Fruit fly (Drosophila melanogaster) whole organism, prepupa: Measurements from ENCODE around the gene CG14647.
A peak's percentile ranks its signal among the peaks of the same experiment; 100 is the strongest.

Experiments used
- CG10631 ChIP-seq: fragments of 200-800 bp; sonication (Bioruptor generic); optimal IDR thresholded peaks from 2 replicates; lab custom pipeline; 2016; ENCODE audit warnings: missing biosample characterization, missing genetic modification characterization
- CG10669 ChIP-seq: fragments of 200-800 bp; sonication (Bioruptor generic); optimal IDR thresholded peaks from 3 replicates; lab custom pipeline; 2018; ENCODE audit warnings: missing biosample characterization, mild to moderate bottlenecking, missing genetic modification characterization, moderate library complexity
- CG11294 ChIP-seq: fragments of 200-800 bp; sonication (Bioruptor generic); IDR thresholded peaks from 2 replicates; pipeline ENCODE4 v1.3.6; 2022; ENCODE audit warnings: missing biosample characterization, missing genetic modification characterization
- CG11762 ChIP-seq: fragments of 200-800 bp; sonication (Bioruptor generic); optimal IDR thresholded peaks from 3 replicates; lab custom pipeline; 2016; ENCODE audit warnings: missing biosample characterization, missing genetic modification characterization; ENCODE audit not compliant: insufficient read depth
- CG11902 ChIP-seq: fragments of 200-800 bp; sonication (Bioruptor generic); optimal IDR thresholded peaks from 3 replicates; lab custom pipeline; 2016; ENCODE audit warnings: missing biosample characterization, missing genetic modification characterization
- CG15336 ChIP-seq: fragments of 200-800 bp; sonication (Bioruptor generic); IDR thresholded peaks from 2 replicates; pipeline ENCODE4 v1.3.6; 2022; ENCODE audit warnings: missing biosample characterization, missing genetic modification characterization
- CG1621 ChIP-seq: fragments of 200-800 bp; sonication (Bioruptor generic); optimal IDR thresholded peaks from 3 replicates; lab custom pipeline; 2018; ENCODE audit warnings: missing biosample characterization, mild to moderate bottlenecking, missing genetic modification characterization
- CG16779 ChIP-seq: fragments of 200-800 bp; sonication (Bioruptor generic); optimal IDR thresholded peaks from 3 replicates; lab custom pipeline; 2017; ENCODE audit warnings: missing biosample characterization, mild to moderate bottlenecking, missing genetic modification characterization
- CG3032 ChIP-seq: fragments of 200-800 bp; optimal IDR thresholded peaks from 2 replicates; lab custom pipeline; 2019; ENCODE audit warnings: missing biosample characterization, mild to moderate bottlenecking, missing genetic modification characterization, moderate library complexity
- CG31627 ChIP-seq: fragments of 200-800 bp; sonication (Bioruptor generic); optimal IDR thresholded peaks from 3 replicates; lab custom pipeline; 2016; ENCODE audit warnings: missing biosample characterization, missing genetic modification characterization
- CG32006 ChIP-seq: fragments of 200-800 bp; sonication (Bioruptor generic); optimal IDR thresholded peaks from 3 replicates; lab custom pipeline; 2017; ENCODE audit warnings: missing biosample characterization, mild to moderate bottlenecking, missing genetic modification characterization
- CG34406 ChIP-seq: fragments of 200-800 bp; sonication (Bioruptor generic); optimal IDR thresholded peaks from 3 replicates; lab custom pipeline; 2016; ENCODE audit warnings: missing biosample characterization, missing genetic modification characterization
- CG3919 ChIP-seq: fragments of 200-800 bp; sonication (Bioruptor generic); optimal IDR thresholded peaks from 3 replicates; lab custom pipeline; 2016; ENCODE audit warnings: missing biosample characterization, missing genetic modification characterization
- CG6276 ChIP-seq: fragments of 200-800 bp; sonication (Bioruptor generic); optimal IDR thresholded peaks from 2 replicates; lab custom pipeline; 2017; ENCODE audit warnings: missing biosample characterization, mild to moderate bottlenecking, missing genetic modification characterization
- CG6808 ChIP-seq: fragments of 200-800 bp; sonication (Bioruptor generic); optimal IDR thresholded peaks from 3 replicates; lab custom pipeline; 2017; ENCODE audit warnings: missing biosample characterization, missing genetic modification characterization, mild to moderate bottlenecking, moderate library complexity, missing genetic modification reagents
- CG6854 ChIP-seq: fragments of 200-800 bp; sonication (Bioruptor generic); optimal IDR thresholded peaks from 2 replicates; lab custom pipeline; 2017; ENCODE audit warnings: missing biosample characterization, mild to moderate bottlenecking, missing genetic modification characterization
- CG7368 ChIP-seq: fragments of 200-800 bp; sonication (Bioruptor generic); optimal IDR thresholded peaks from 3 replicates; lab custom pipeline; 2016; ENCODE audit warnings: missing biosample characterization, missing genetic modification characterization
- CG8319 ChIP-seq: fragments of 200-800 bp; sonication (Bioruptor generic); optimal IDR thresholded peaks from 3 replicates; lab custom pipeline; 2016; ENCODE audit warnings: missing biosample characterization, missing genetic modification characterization
- CG8632 ChIP-seq: fragments of 200-800 bp; sonication (Bioruptor generic); optimal IDR thresholded peaks from 3 replicates; lab custom pipeline; 2016; ENCODE audit warnings: missing biosample characterization, missing genetic modification characterization
- CG9139 ChIP-seq: fragments of 200-800 bp; sonication (Bioruptor generic); optimal IDR thresholded peaks from 3 replicates; lab custom pipeline; 2017; ENCODE audit warnings: missing biosample characterization, mild to moderate bottlenecking, missing genetic modification characterization
- Eip75B ChIP-seq: fragments of 200-800 bp; sonication (Bioruptor generic); optimal IDR thresholded peaks from 3 replicates; lab custom pipeline; 2016; ENCODE audit warnings: missing biosample characterization, missing genetic modification characterization
- Gug ChIP-seq: fragments of 200-800 bp; sonication (Bioruptor generic); IDR thresholded peaks from 2 replicates; pipeline ENCODE4 v1.3.6; 2022; ENCODE audit warnings: missing biosample characterization, missing genetic modification characterization
- Hr38 ChIP-seq: sonication (Bioruptor generic); optimal IDR thresholded peaks from 2 replicates; lab custom pipeline; 2016; ENCODE audit warnings: missing biosample characterization, missing genetic modification characterization
- Hr4 ChIP-seq: fragments of 200-800 bp; sonication (Bioruptor generic); optimal IDR thresholded peaks from 3 replicates; lab custom pipeline; 2016; ENCODE audit warnings: missing biosample characterization, missing genetic modification characterization
- Lpt ChIP-seq: fragments of 200-800 bp; sonication (Bioruptor generic); optimal IDR thresholded peaks from 3 replicates; lab custom pipeline; 2016; ENCODE audit warnings: missing biosample characterization, missing genetic modification characterization
- Met ChIP-seq: fragments of 200-800 bp; sonication (Bioruptor generic); optimal IDR thresholded peaks from 3 replicates; lab custom pipeline; 2016; ENCODE audit warnings: missing biosample characterization, missing genetic modification characterization
- OdsH ChIP-seq: fragments of 200-800 bp; sonication (Bioruptor generic); optimal IDR thresholded peaks from 3 replicates; lab custom pipeline; 2016; ENCODE audit warnings: missing biosample characterization, missing genetic modification characterization
- Smox ChIP-seq: fragments of 200-800 bp; sonication (Bioruptor generic); optimal IDR thresholded peaks from 3 replicates; lab custom pipeline; 2016; ENCODE audit warnings: missing biosample characterization, missing genetic modification characterization
- Sox102F ChIP-seq: fragments of 200-800 bp; sonication (Bioruptor generic); optimal IDR thresholded peaks from 2 replicates; lab custom pipeline; 2016; ENCODE audit warnings: missing biosample characterization, mild to moderate bottlenecking, missing genetic modification characterization
- Sox14 ChIP-seq: fragments of 200-800 bp; sonication (Bioruptor generic); optimal IDR thresholded peaks from 3 replicates; lab custom pipeline; 2016; ENCODE audit warnings: missing biosample characterization, missing genetic modification characterization
- Sox15 ChIP-seq: fragments of 200-800 bp; sonication (Bioruptor generic); optimal IDR thresholded peaks from 3 replicates; lab custom pipeline; 2016; ENCODE audit warnings: missing biosample characterization, missing genetic modification characterization
- achi ChIP-seq: fragments of 200-800 bp; sonication (Bioruptor generic); optimal IDR thresholded peaks from 3 replicates; lab custom pipeline; 2016; ENCODE audit warnings: missing biosample characterization, missing genetic modification characterization
- acj6 ChIP-seq: fragments of 200-800 bp; sonication (Bioruptor generic); optimal IDR thresholded peaks from 3 replicates; lab custom pipeline; 2016; ENCODE audit warnings: missing biosample characterization, missing genetic modification characterization
- cyc ChIP-seq: fragments of 200-800 bp; sonication (Bioruptor generic); optimal IDR thresholded peaks from 3 replicates; lab custom pipeline; 2016; ENCODE audit warnings: missing biosample characterization, missing genetic modification characterization
- dac ChIP-seq: fragments of 200-800 bp; sonication (Bioruptor generic); optimal IDR thresholded peaks from 2 replicates; lab custom pipeline; 2017; ENCODE audit warnings: missing biosample characterization, mild to moderate bottlenecking, missing genetic modification characterization
- dsx ChIP-seq: fragments of 200-800 bp; optimal IDR thresholded peaks from 3 replicates; lab custom pipeline; 2019; ENCODE audit warnings: missing biosample characterization, mild to moderate bottlenecking, missing genetic modification characterization, moderate library complexity; ENCODE audit not compliant: poor library complexity, severe bottlenecking
- eg ChIP-seq: fragments of 200-800 bp; sonication (Bioruptor generic); IDR thresholded peaks from 3 replicates; pipeline ENCODE4 v1.3.6; 2022; ENCODE audit warnings: missing biosample characterization, missing genetic modification characterization
- esn ChIP-seq: fragments of 200-800 bp; sonication (Bioruptor generic); optimal IDR thresholded peaks from 2 replicates; lab custom pipeline; 2016; ENCODE audit warnings: missing biosample characterization, mild to moderate bottlenecking, missing genetic modification characterization, moderate library complexity
- fd59A ChIP-seq: fragments of 200-800 bp; sonication (Bioruptor generic); optimal IDR thresholded peaks from 2 replicates; lab custom pipeline; 2017; ENCODE audit warnings: missing biosample characterization, mild to moderate bottlenecking, missing genetic modification characterization, missing genetic modification reagents
- fd85E ChIP-seq: fragments of 200-800 bp; sonication (Bioruptor generic); optimal IDR thresholded peaks from 3 replicates; lab custom pipeline; 2016; ENCODE audit warnings: missing biosample characterization, missing genetic modification characterization
- fkh ChIP-seq: fragments of 200-800 bp; sonication (Bioruptor generic); optimal IDR thresholded peaks from 3 replicates; lab custom pipeline; 2017; ENCODE audit warnings: missing biosample characterization, mild to moderate bottlenecking, missing genetic modification characterization, moderate library complexity
- lz ChIP-seq: fragments of 200-800 bp; sonication (Bioruptor generic); optimal IDR thresholded peaks from 3 replicates; lab custom pipeline; 2016; ENCODE audit warnings: missing biosample characterization, missing genetic modification characterization
- net ChIP-seq: fragments of 200-800 bp; sonication (Bioruptor generic); optimal IDR thresholded peaks from 3 replicates; lab custom pipeline; 2016; ENCODE audit warnings: missing biosample characterization, missing genetic modification characterization
- pdm3 ChIP-seq: fragments of 200-800 bp; sonication (Bioruptor generic); optimal IDR thresholded peaks from 3 replicates; lab custom pipeline; 2016; ENCODE audit warnings: missing biosample characterization, missing genetic modification characterization
- salr ChIP-seq, 2 experiments: fragments of 200-800 bp; sonication (Bioruptor generic); optimal IDR thresholded peaks; 3 replicates each; lab custom pipeline; 2016 to 2018; ENCODE audit warnings: missing biosample characterization in 2 of 2, missing genetic modification characterization in 2 of 2, mild to moderate bottlenecking in 1 of 2
- spab ChIP-seq: fragments of 200-800 bp; sonication (Bioruptor generic); optimal IDR thresholded peaks from 2 replicates; lab custom pipeline; 2017; ENCODE audit warnings: missing biosample characterization, mild to moderate bottlenecking, missing genetic modification characterization, missing genetic modification reagents
- ss ChIP-seq, 2 experiments: fragments of 200-800 bp; sonication (Bioruptor generic); optimal IDR thresholded peaks; 2 replicates in 1 of 2; 3 replicates in 1 of 2; lab custom pipeline; 2017 to 2018; ENCODE audit warnings: mild to moderate bottlenecking in 2 of 2, missing biosample characterization in 2 of 2, missing genetic modification characterization in 2 of 2, moderate library complexity in 1 of 2
- svp ChIP-seq: fragments of 200-800 bp; sonication (Bioruptor generic); peaks from one replicate; lab custom pipeline; 2016; ENCODE audit warnings: missing biosample characterization, missing genetic modification characterization
- topi ChIP-seq: fragments of 200-800 bp; sonication (Bioruptor generic); optimal IDR thresholded peaks from 3 replicates; lab custom pipeline; 2016; ENCODE audit warnings: missing biosample characterization, missing genetic modification characterization

The CG14647 gene

dm6 chr3R:4394654-4395581 is 5.4 kb upstream of the CG14647 start:
- TF ChIP-seq Hr4 (GFP tag; lab: Kevin White, UChicago) = peak; percentile 97
- TF ChIP-seq CG6854 (GFP tag; lab: Kevin White, UChicago) = peak; percentile 88
- peak; percentile 88 for TF ChIP-seq dsx (GFP tag; lab: Kevin White, UChicago)
- peak; percentile 94 for TF ChIP-seq net (GFP tag; lab: Kevin White, UChicago)
- TF ChIP-seq CG8319 (GFP tag; lab: Kevin White, UChicago) = peak; percentile 83
- peak; percentile 92 for TF ChIP-seq Eip75B (GFP tag; lab: Kevin White, UChicago)
- peak; percentile 92; the same call in 1 of the 2 replicates for TF ChIP-seq CG11294 (GFP tag; lab: Robert Waterston, UW)
- TF ChIP-seq CG3919 (GFP tag; lab: Kevin White, UChicago) = peak; percentile 96
- TF ChIP-seq salr (GFP tag; optimal IDR thresholded peaks at IDR 0.05; lab: Kevin White, UChicago) = peak; percentile 86 to 89
- peak; percentile 95 for TF ChIP-seq topi (GFP tag; lab: Kevin White, UChicago)
- peak; percentile 93 for TF ChIP-seq achi (GFP tag; lab: Kevin White, UChicago)
- TF ChIP-seq CG31627 = peak; percentile 95
- TF ChIP-seq Met = peak; percentile 94
- TF ChIP-seq CG7368 = peak; percentile 92
- TF ChIP-seq pdm3 (GFP tag; lab: Kevin White, UChicago) = peak; percentile 96
- peak; percentile 80 for TF ChIP-seq fd59A
- peak; percentile 95 for TF ChIP-seq CG6276 (GFP tag; lab: Kevin White, UChicago)
- peak; percentile 87 for TF ChIP-seq CG11762
- TF ChIP-seq CG34406 (GFP tag; lab: Kevin White, UChicago) = peak; percentile 94
- TF ChIP-seq CG9139 (GFP tag; lab: Kevin White, UChicago) = peak; percentile 52
- peak; percentile 85 for TF ChIP-seq CG10631 (GFP tag; lab: Kevin White, UChicago)
- peak; percentile 96 for TF ChIP-seq eg (GFP tag; lab: Robert Waterston, UW)
- TF ChIP-seq OdsH (GFP tag; lab: Kevin White, UChicago) = peak; percentile 95
- peak; percentile 83 for TF ChIP-seq fd85E (GFP tag; lab: Kevin White, UChicago)
- peak; percentile 91 for TF ChIP-seq CG11902 (GFP tag; lab: Kevin White, UChicago)
- TF ChIP-seq Smox (GFP tag; lab: Kevin White, UChicago) = peak; percentile 90
- TF ChIP-seq ss (GFP tag; optimal IDR thresholded peaks at IDR 0.05; lab: Kevin White, UChicago) = peak; percentile 68 to 76
- peak; percentile 97 for TF ChIP-seq CG15336 (GFP tag; lab: Robert Waterston, UW)
- TF ChIP-seq Sox14 = peak; percentile 97
- peak; percentile 88 for TF ChIP-seq CG16779 (tag; lab: Kevin White, UChicago)
- TF ChIP-seq svp = peak; percentile 98
- peak; percentile 94 for TF ChIP-seq lz (GFP tag; lab: Kevin White, UChicago)
- peak; percentile 95 for TF ChIP-seq cyc (GFP tag; lab: Kevin White, UChicago)
- TF ChIP-seq CG32006 (GFP tag; lab: Kevin White, UChicago) = peak; percentile 97
- peak; percentile 93 for TF ChIP-seq Gug (GFP tag; lab: Robert Waterston, UW)
- TF ChIP-seq dac (GFP tag; lab: Kevin White, UChicago) = peak; percentile 95
- peak; percentile 92 for TF ChIP-seq CG8632
- TF ChIP-seq CG3032 (tag; lab: Kevin White, UChicago) = peak; percentile 86
- peak; percentile 96 for TF ChIP-seq esn (GFP tag; lab: Kevin White, UChicago)
- peak; percentile 96 for TF ChIP-seq Lpt (GFP tag; lab: Kevin White, UChicago)
- TF ChIP-seq spab (GFP tag; lab: Kevin White, UChicago) = peak; percentile 76
- peak; percentile 90 for TF ChIP-seq CG1621 (tag; lab: Kevin White, UChicago)
- peak; percentile 86 for TF ChIP-seq CG10669
- peak; percentile 65 for TF ChIP-seq CG6808 (GFP tag; lab: Kevin White, UChicago)
- TF ChIP-seq Hr38 (GFP tag; lab: Kevin White, UChicago) = no peak
- TF ChIP-seq acj6 (GFP tag; lab: Kevin White, UChicago) = peak; percentile 94
- peak; percentile 96 for TF ChIP-seq Sox102F (GFP tag; lab: Kevin White, UChicago)
- peak; percentile 89 for TF ChIP-seq fkh (GFP tag; lab: Kevin White, UChicago)
- TF ChIP-seq Sox15 = peak; percentile 88
